Worm (Caenorhabditis elegans) whole organism, young adult: Measurements from ENCODE around the gene skpo-2.

Experiments
- B0019.2 ChIP-seq: fragments of 200-800 bp; sonication (Bioruptor generic); conservative IDR thresholded peaks from 2 replicates; pipeline ENCODE4 v1.3.6; 2022; ENCODE audit warnings: missing genetic modification reagents, missing genetic modification characterization, missing compliant biosample characterization
- B0035.1 ChIP-seq: sonication (generic microtip); optimal IDR thresholded peaks from 2 replicates; lab custom pipeline; 2016; ENCODE audit warnings: missing genetic modification characterization, mild to moderate bottlenecking, missing compliant biosample characterization, missing genotype, missing genetic modification reagents
- F33H1.4 ChIP-seq: fragments of 200-800 bp; sonication (Bioruptor generic); IDR thresholded peaks from 2 replicates; pipeline ENCODE4 v1.3.6; 2022; ENCODE audit warnings: missing genetic modification reagents, missing genetic modification characterization, missing compliant biosample characterization
- T07F8.4 ChIP-seq: sonication (generic microtip); optimal IDR thresholded peaks from 2 replicates; lab custom pipeline; 2016; ENCODE audit warnings: mild to moderate bottlenecking, missing genetic modification characterization, moderate library complexity, missing compliant biosample characterization
- Y95B8A.8 ChIP-seq: fragments of 200-800 bp; sonication (Bioruptor generic); IDR thresholded peaks from 2 replicates; pipeline ENCODE4 v1.3.6; 2022; ENCODE audit warnings: missing genetic modification reagents, missing genetic modification characterization, missing compliant biosample characterization
- ama-1 ChIP-seq, 3 experiments: fragments of 150-350 bp in 1 of 3; sonication (generic microtip) in 2 of 3; optimal IDR thresholded peaks; 2 replicates each; lab custom pipeline; 2014 to 2018; ENCODE audit warnings: missing biosample characterization in 2 of 3, missing genetic modification characterization in 2 of 3, missing genetic modification reagents in 2 of 3
- atf-7 ChIP-seq: sonication (generic microtip); optimal IDR thresholded peaks from 2 replicates; lab custom pipeline; 2017; ENCODE audit warnings: mild to moderate bottlenecking, missing genetic modification characterization, missing compliant biosample characterization
- attf-3 ChIP-seq: fragments of 200-800 bp; sonication (Bioruptor generic); conservative IDR thresholded peaks from 2 replicates; pipeline ENCODE4 v1.3.6; 2022; ENCODE audit warnings: missing genetic modification reagents, missing genetic modification characterization, missing compliant biosample characterization
- attf-5 ChIP-seq: fragments of 200-800 bp; sonication (Bioruptor generic); optimal IDR thresholded peaks from 2 replicates; lab custom pipeline; 2018; ENCODE audit warnings: mild to moderate bottlenecking, missing genetic modification characterization, missing compliant biosample characterization
- ccch-3 ChIP-seq: fragments of 200-800 bp; sonication (Bioruptor generic); optimal IDR thresholded peaks from 2 replicates; lab custom pipeline; 2018; ENCODE audit warnings: mild to moderate bottlenecking, missing genetic modification characterization, missing compliant biosample characterization
- cebp-1 ChIP-seq, 2 experiments: fragments of 200-800 bp in 1 of 2; sonication (Bioruptor generic) in 1 of 2; sonication (generic microtip) in 1 of 2; IDR thresholded peaks in 1 of 2; optimal IDR thresholded peaks in 1 of 2; 2 replicates each; pipeline versions ENCODE4 v1.3.6 to Lab custom; 2017 to 2022; ENCODE audit warnings: missing compliant biosample characterization in 2 of 2, missing genetic modification characterization in 2 of 2, mild to moderate bottlenecking in 1 of 2, missing genetic modification reagents in 1 of 2, moderate library complexity in 1 of 2
- ceh-27 ChIP-seq: fragments of 200-800 bp; sonication (Bioruptor generic); optimal IDR thresholded peaks from 2 replicates; lab custom pipeline; 2018; ENCODE audit warnings: mild to moderate bottlenecking, missing genetic modification characterization, moderate library complexity, missing compliant biosample characterization
- die-1 ChIP-seq: sonication (generic microtip); optimal IDR thresholded peaks from 2 replicates; lab custom pipeline; 2016; ENCODE audit warnings: missing genotype, mild to moderate bottlenecking, missing genetic modification characterization, missing compliant biosample characterization
- dox-1 ChIP-seq: fragments of 200-800 bp; sonication (Bioruptor generic); IDR thresholded peaks from 2 replicates; pipeline ENCODE4 v1.3.6; 2022; ENCODE audit warnings: missing genetic modification reagents, missing genetic modification characterization, missing compliant biosample characterization
- egrh-3 ChIP-seq: fragments of 200-800 bp; sonication (Bioruptor generic); IDR thresholded peaks from 2 replicates; pipeline ENCODE4 v1.3.6; 2022; ENCODE audit warnings: missing genetic modification reagents, missing genetic modification characterization, missing compliant biosample characterization
- ets-4 ChIP-seq: fragments of 200-800 bp; sonication (Bioruptor generic); optimal IDR thresholded peaks from 2 replicates; lab custom pipeline; 2018; ENCODE audit warnings: mild to moderate bottlenecking, missing genetic modification characterization, missing compliant biosample characterization
- hlh-26 ChIP-seq: fragments of 200-800 bp; sonication (Bioruptor generic); conservative IDR thresholded peaks from 2 replicates; pipeline ENCODE4 v1.3.6; 2022; ENCODE audit warnings: missing genetic modification reagents, missing genetic modification characterization, missing compliant biosample characterization
- hmg-1.2 ChIP-seq: fragments of 200-800 bp; sonication (Bioruptor generic); IDR thresholded peaks from 2 replicates; pipeline ENCODE4 v1.3.6; 2022; ENCODE audit warnings: missing genetic modification reagents, missing genetic modification characterization, missing compliant biosample characterization
- lag-1 ChIP-seq: fragments of 200-800 bp; sonication (Bioruptor generic); IDR thresholded peaks from 2 replicates; pipeline ENCODE4 v1.3.6; 2022; ENCODE audit warnings: missing genetic modification reagents, missing genetic modification characterization, missing compliant biosample characterization
- let-607 ChIP-seq, 2 experiments: fragments of 200-800 bp in 1 of 2; sonication (Bioruptor generic) in 1 of 2; sonication (generic microtip) in 1 of 2; optimal IDR thresholded peaks; 2 replicates each; lab custom pipeline; 2016 to 2018; ENCODE audit warnings: mild to moderate bottlenecking in 2 of 2, missing compliant biosample characterization in 2 of 2, missing genetic modification characterization in 2 of 2, moderate library complexity in 2 of 2, missing genotype in 1 of 2
- lsy-27 ChIP-seq: sonication (generic microtip); optimal IDR thresholded peaks from 2 replicates; lab custom pipeline; 2017; ENCODE audit warnings: missing genetic modification characterization, mild to moderate bottlenecking, missing compliant biosample characterization, antibody characterized with exemption, missing genotype, borderline replicate concordance; ENCODE audit not compliant: insufficient read depth
- madf-6 ChIP-seq: fragments of 200-800 bp; sonication (Bioruptor generic); IDR thresholded peaks from 2 replicates; pipeline ENCODE4 v1.3.6; 2022; ENCODE audit warnings: missing genetic modification reagents, missing genetic modification characterization, missing compliant biosample characterization
- madf-8 ChIP-seq: fragments of 200-800 bp; sonication (Bioruptor generic); conservative IDR thresholded peaks from 2 replicates; pipeline ENCODE4 v1.3.6; 2022; ENCODE audit warnings: missing genetic modification reagents, missing genetic modification characterization, missing compliant biosample characterization
- mcd-1 ChIP-seq: fragments of 200-800 bp; sonication (Bioruptor generic); IDR thresholded peaks from 2 replicates; pipeline ENCODE4 v1.3.6; 2022; ENCODE audit warnings: missing genetic modification reagents, missing genetic modification characterization, missing compliant biosample characterization
- mes-4 ChIP-seq: sonication (generic microtip); optimal IDR thresholded peaks from 2 replicates; lab custom pipeline; 2016; ENCODE audit warnings: missing genotype, missing genetic modification characterization, missing compliant biosample characterization
- nfya-2 ChIP-seq: fragments of 200-800 bp; sonication (Bioruptor generic); IDR thresholded peaks from 2 replicates; pipeline ENCODE4 v1.3.6; 2022; ENCODE audit warnings: missing genetic modification reagents, missing genetic modification characterization, missing compliant biosample characterization
- nhr-27 ChIP-seq: fragments of 200-800 bp; sonication (Bioruptor generic); optimal IDR thresholded peaks from 2 replicates; lab custom pipeline; 2018; ENCODE audit warnings: mild to moderate bottlenecking, missing genetic modification characterization, moderate library complexity, missing compliant biosample characterization
- nhr-80 ChIP-seq: sonication (generic microtip); optimal IDR thresholded peaks from 2 replicates; lab custom pipeline; 2016; ENCODE audit warnings: missing genetic modification characterization, missing compliant biosample characterization
- rpc-1 ChIP-seq, 2 experiments: fragments of 150-350 bp in 1 of 2; sonication (generic microtip) in 1 of 2; optimal IDR thresholded peaks; 2 replicates each; lab custom pipeline; 2014 to 2018; ENCODE audit warnings: missing biosample characterization in 1 of 2, missing genetic modification characterization in 1 of 2, missing genetic modification reagents in 1 of 2, missing genotype in 1 of 2
- sdz-38 ChIP-seq: sonication (generic microtip); optimal IDR thresholded peaks from 2 replicates; lab custom pipeline; 2016; ENCODE audit warnings: missing genotype, missing genetic modification characterization, missing compliant biosample characterization
- sea-2 ChIP-seq: fragments of 200-800 bp; sonication (Bioruptor generic); IDR thresholded peaks from 2 replicates; pipeline ENCODE4 v1.3.6; 2022; ENCODE audit warnings: missing genetic modification characterization, missing compliant biosample characterization
- snpc-4 ChIP-seq, 5 experiments: fragments of 150-350 bp in 1 of 5; sonication (generic microtip) in 4 of 5; optimal IDR thresholded peaks; 2 replicates each; lab custom pipeline; 2014 to 2018; ENCODE audit warnings: missing genetic modification characterization in 5 of 5, missing biosample characterization in 3 of 5, antibody characterized with exemption in 2 of 5, mild to moderate bottlenecking in 2 of 5, missing compliant biosample characterization in 2 of 5, missing genotype in 2 of 5, moderate library complexity in 2 of 5, missing genetic modification reagents in 1 of 5
- zfh-2 ChIP-seq: fragments of 200-800 bp; sonication (Bioruptor generic); conservative IDR thresholded peaks from 2 replicates; pipeline ENCODE4 v1.3.6; 2022; ENCODE audit warnings: missing genetic modification reagents, missing genetic modification characterization, missing compliant biosample characterization
- ztf-25 ChIP-seq: fragments of 200-800 bp; sonication (Bioruptor generic); IDR thresholded peaks from 2 replicates; pipeline ENCODE4 v1.3.6; 2022; ENCODE audit warnings: missing genetic modification reagents, missing genetic modification characterization, missing compliant biosample characterization
- ztf-28 ChIP-seq: fragments of 200-800 bp; sonication (Bioruptor generic); IDR thresholded peaks from 2 replicates; pipeline ENCODE4 v1.3.6; 2022; ENCODE audit warnings: missing genetic modification reagents, missing genetic modification characterization, missing compliant biosample characterization

Gene skpo-2

DNA sequence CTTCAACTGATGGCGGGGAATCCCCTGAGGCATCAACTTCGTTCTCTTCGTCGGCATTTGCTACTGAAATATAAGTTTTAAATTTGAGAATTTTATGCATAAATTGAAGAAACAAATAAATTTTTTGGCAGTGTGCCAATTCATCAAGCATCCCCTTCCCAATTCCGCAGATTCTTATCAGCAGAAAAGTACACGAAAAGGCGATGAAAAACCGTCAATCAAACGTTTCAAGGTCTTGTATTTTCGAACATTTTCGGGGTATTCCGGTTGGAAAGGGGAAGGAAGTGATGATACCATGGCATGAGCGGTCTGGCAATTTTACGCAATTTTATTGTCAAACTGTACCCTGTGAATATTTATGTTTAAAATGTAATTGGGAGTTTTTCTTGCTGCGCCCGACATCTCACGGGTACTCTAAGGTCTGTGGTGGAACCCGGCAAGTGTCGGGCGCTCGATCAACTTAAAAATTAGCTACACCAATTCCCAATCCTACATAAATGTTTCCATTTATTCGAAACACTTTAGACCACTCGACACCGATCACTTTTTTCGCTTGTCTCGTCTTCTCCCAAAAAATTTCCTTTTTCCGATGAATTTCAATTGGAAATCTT is 1.3 kb downstream of the skpo-2 start:
- no peak for TF ChIP-seq let-607 (tag; optimal IDR thresholded peaks at IDR 0.05; lab: Kevin White, UChicago)
- TF ChIP-seq nhr-80, result peak; percentile 30
- 0 out of 2 replicates have a peak, but pooled peaks have one; percentile 16 for TF ChIP-seq dox-1 (GFP tag; lab: Robert Waterston, UW)
- no peak for TF ChIP-seq snpc-4 (GFP tag; optimal IDR thresholded peaks at IDR 0.05; lab: Kevin White, UChicago)
- TF ChIP-seq snpc-4 (tag; optimal IDR thresholded peaks at IDR 0.05; lab: Kevin White, UChicago), result peak; percentile 3 to 75 (median 58)
- TF ChIP-seq lsy-27 (tag; lab: Kevin White, UChicago), result no peak
- TF ChIP-seq rpc-1 (optimal IDR thresholded peaks at IDR 0.05; lab: Kevin White, UChicago), result no peak
- TF ChIP-seq rpc-1 (tag; optimal IDR thresholded peaks at IDR 0.05; lab: Kevin White, UChicago), result no peak
- TF ChIP-seq ets-4 (GFP tag; lab: Kevin White, UChicago), result peak; percentile 17
- TF ChIP-seq die-1, result no peak

DNA sequence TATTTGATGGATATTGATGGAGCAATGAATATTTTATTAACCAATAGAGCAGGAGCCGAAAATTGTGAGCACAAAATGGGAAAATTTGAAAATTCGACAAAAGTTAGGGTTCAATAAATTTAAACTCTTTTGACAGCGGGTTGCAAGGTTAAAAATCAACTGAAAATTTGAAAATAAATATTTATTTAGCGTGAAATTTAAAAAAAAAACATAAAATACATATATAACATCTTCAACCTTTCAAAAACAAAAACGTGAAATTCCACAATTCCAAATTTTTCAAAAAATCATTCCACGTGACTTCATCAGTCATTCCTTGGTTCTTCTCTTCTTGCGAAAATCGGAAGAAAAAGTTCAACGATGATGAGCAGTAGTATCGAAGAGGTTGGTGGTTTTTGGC is 6.9 kb downstream of the skpo-2 start, which contains the start of gene C16C8.18:
C16C8.18 (plus strand) TSS at position 301 of the 400 bp plus-strand sequence.
- no peak for TF ChIP-seq rpc-1 (optimal IDR thresholded peaks at IDR 0.05; lab: Kevin White, UChicago)
- TF ChIP-seq rpc-1 (tag; optimal IDR thresholded peaks at IDR 0.05; lab: Kevin White, UChicago), result no peak
- no peak for TF ChIP-seq madf-8
- no peak for TF ChIP-seq Y95B8A.8 (GFP tag; lab: Robert Waterston, UW)
- no peak for TF ChIP-seq attf-3 (GFP tag; lab: Robert Waterston, UW)
- TF ChIP-seq B0035.1 (tag; lab: Kevin White, UChicago), result no peak
- TF ChIP-seq lag-1 (GFP tag; lab: Robert Waterston, UW), result no peak
- no peak for TF ChIP-seq atf-7 (tag; lab: Kevin White, UChicago)
- TF ChIP-seq ccch-3 (GFP tag; lab: Kevin White, UChicago), result no peak
- no peak for TF ChIP-seq ztf-28 (GFP tag; lab: Robert Waterston, UW)
- TF ChIP-seq mes-4 (tag; lab: Kevin White, UChicago), result no peak
- TF ChIP-seq ama-1 (optimal IDR thresholded peaks at IDR 0.05; lab: Kevin White, UChicago), result no peak
- no peak for TF ChIP-seq ama-1 (GFP tag; optimal IDR thresholded peaks at IDR 0.05; lab: Kevin White, UChicago)
- no peak for TF ChIP-seq cebp-1 (GFP tag; IDR thresholded peaks at IDR 0.05; lab: Robert Waterston, UW)
- TF ChIP-seq cebp-1 (tag; optimal IDR thresholded peaks at IDR 0.05; lab: Kevin White, UChicago), result no peak
- TF ChIP-seq B0019.2 (GFP tag; lab: Robert Waterston, UW), result no peak
- TF ChIP-seq hlh-26 (GFP tag; lab: Robert Waterston, UW), result no peak
- TF ChIP-seq let-607 (tag; optimal IDR thresholded peaks at IDR 0.05; lab: Kevin White, UChicago), result no peak
- no peak for TF ChIP-seq ztf-25 (GFP tag; lab: Robert Waterston, UW)
- TF ChIP-seq sdz-38 (tag; lab: Kevin White, UChicago), result no peak

DNA sequence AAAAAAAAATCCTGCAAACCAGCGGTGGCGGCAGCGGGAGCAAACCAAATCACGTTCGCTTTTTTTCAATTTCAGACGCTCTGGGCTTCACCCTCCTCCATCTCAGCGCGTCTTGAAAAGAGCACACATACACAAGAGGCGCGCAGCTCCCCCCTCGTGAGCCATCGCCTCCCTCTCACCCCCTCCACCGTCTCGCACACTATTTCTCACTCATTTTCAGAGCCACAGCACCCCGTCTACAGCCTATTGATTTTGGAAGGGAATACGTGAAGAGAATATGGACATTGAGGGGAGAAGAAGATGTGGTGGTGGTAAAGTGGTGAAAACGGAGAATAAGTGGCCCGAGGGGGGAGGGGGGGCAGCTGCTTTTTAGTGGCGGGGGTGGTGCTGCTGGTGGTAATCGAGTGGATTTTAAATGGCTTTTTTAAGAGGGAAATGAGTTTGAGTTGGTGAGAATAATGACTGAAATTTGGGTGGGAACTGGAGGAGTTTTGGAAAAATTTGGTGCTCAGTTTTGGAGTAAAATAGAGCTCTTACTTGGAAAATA is 8.1 kb downstream of the skpo-2 start:
- TF ChIP-seq egrh-3 (GFP tag; lab: Robert Waterston, UW) (peak; percentile 57), nhr-27 (no peak), F33H1.4 (no peak), ccch-3 (GFP tag; lab: Kevin White, UChicago) (no peak), zfh-2 (GFP tag; lab: Robert Waterston, UW) (peak; percentile 92), hmg-1.2 (GFP tag; lab: Robert Waterston, UW) (peak; percentile 55; the same call in 1 of the 2 replicates), attf-5 (peak; percentile 34), madf-6 (GFP tag; lab: Robert Waterston, UW) (no peak), T07F8.4 (tag; lab: Kevin White, UChicago) (no peak), cebp-1 (GFP tag; IDR thresholded peaks at IDR 0.05; lab: Robert Waterston, UW) (no peak), cebp-1 (tag; optimal IDR thresholded peaks at IDR 0.05; lab: Kevin White, UChicago) (peak; percentile 29), nfya-2 (no peak), sea-2 (GFP tag; lab: Robert Waterston, UW) (no peak), ceh-27 (GFP tag; lab: Kevin White, UChicago) (peak; percentile 56), mcd-1 (peak; percentile 40; the same call in 1 of the 2 replicates)
